Worm (Caenorhabditis elegans) whole organism, L1 larva: ENCODE data around the gene F43E12.1.

Experiments
- C04F5.9 ChIP-seq: sonication (generic microtip); optimal IDR thresholded peaks from 2 replicates; lab custom pipeline; 2016; ENCODE audit warnings: missing genetic modification characterization, missing compliant biosample characterization
- C16A3.4 ChIP-seq: fragments of 150-350 bp; optimal IDR thresholded peaks from 2 replicates; lab custom pipeline; 2014; ENCODE audit warnings: missing biosample characterization, missing genetic modification characterization
- F16B12.6 ChIP-seq: fragments of 150-350 bp; optimal IDR thresholded peaks from 2 replicates; lab custom pipeline; 2014; ENCODE audit warnings: missing biosample characterization, missing genetic modification characterization
- aha-1 ChIP-seq: fragments of 150-350 bp; optimal IDR thresholded peaks from 2 replicates; lab custom pipeline; 2014; ENCODE audit warnings: missing biosample characterization, missing genetic modification characterization
- alr-1 ChIP-seq: fragments of 200-800 bp; sonication (Bioruptor generic); optimal IDR thresholded peaks from 2 replicates; lab custom pipeline; 2018; ENCODE audit warnings: borderline replicate concordance, mild to moderate bottlenecking, missing genetic modification characterization, missing compliant biosample characterization
- ama-1 ChIP-seq: fragments of 150-350 bp; optimal IDR thresholded peaks from 2 replicates; lab custom pipeline; 2014
- blmp-1 ChIP-seq: fragments of 150-350 bp; optimal IDR thresholded peaks from 2 replicates; lab custom pipeline; 2014; ENCODE audit warnings: missing biosample characterization, missing genetic modification characterization
- ceh-8 ChIP-seq: fragments of 200-800 bp; sonication (Bioruptor generic); optimal IDR thresholded peaks from 2 replicates; lab custom pipeline; 2018; ENCODE audit warnings: mild to moderate bottlenecking, missing genetic modification characterization, moderate library complexity, missing compliant biosample characterization
- ceh-82 ChIP-seq, 3 experiments: fragments of 150-350 bp in 1 of 3; sonication (generic microtip) in 2 of 3; optimal IDR thresholded peaks; 2 replicates each; lab custom pipeline; 2014 to 2017; ENCODE audit warnings: missing biosample characterization in 3 of 3, missing genetic modification characterization in 3 of 3
- ces-1 ChIP-seq: fragments of 150-350 bp; optimal IDR thresholded peaks from 2 replicates; lab custom pipeline; 2014; ENCODE audit warnings: missing biosample characterization, missing genetic modification reagents, missing genetic modification characterization
- efl-3 ChIP-seq: fragments of 200-800 bp; sonication (Bioruptor generic); optimal IDR thresholded peaks from 2 replicates; lab custom pipeline; 2018; ENCODE audit warnings: mild to moderate bottlenecking, missing genetic modification characterization, missing compliant biosample characterization
- egl-13 ChIP-seq: sonication (generic microtip); optimal IDR thresholded peaks from 2 replicates; lab custom pipeline; 2016; ENCODE audit warnings: missing genotype, missing genetic modification reagents, missing genetic modification characterization, missing compliant biosample characterization
- elt-2 ChIP-seq: sonication (generic microtip); optimal IDR thresholded peaks from 2 replicates; lab custom pipeline; 2016; ENCODE audit warnings: missing genetic modification characterization, mild to moderate bottlenecking, inconsistent platforms, missing compliant biosample characterization, missing genetic modification reagents
- elt-3 ChIP-seq, 6 experiments: fragments of 150-350 bp in 1 of 6; sonication (generic microtip); optimal IDR thresholded peaks; 2 replicates each; lab custom pipeline; 2017 to 2018; ENCODE audit warnings: missing biosample characterization in 6 of 6, missing genetic modification characterization in 6 of 6, inconsistent platforms in 1 of 6
- ets-5 ChIP-seq: fragments of 200-800 bp; sonication (Bioruptor generic); IDR thresholded peaks from 2 replicates; pipeline ENCODE4 v1.3.6; 2022; ENCODE audit warnings: missing genetic modification characterization, missing compliant biosample characterization
- fkh-4 ChIP-seq: sonication (generic microtip); optimal IDR thresholded peaks from 2 replicates; lab custom pipeline; 2016; ENCODE audit warnings: missing compliant biosample characterization, missing genetic modification characterization, borderline replicate concordance
- fkh-8 ChIP-seq: sonication (generic microtip); optimal IDR thresholded peaks from 2 replicates; lab custom pipeline; 2016; ENCODE audit warnings: mild to moderate bottlenecking, missing genetic modification characterization, missing compliant biosample characterization
- grh-1 ChIP-seq: fragments of 200-800 bp; sonication (Bioruptor generic); IDR thresholded peaks from 2 replicates; pipeline ENCODE4 v1.3.6; 2022; ENCODE audit warnings: missing genetic modification reagents, missing genetic modification characterization, missing compliant biosample characterization
- hlh-17 ChIP-seq: fragments of 200-800 bp; sonication (Bioruptor generic); optimal IDR thresholded peaks from 2 replicates; lab custom pipeline; 2018; ENCODE audit warnings: missing genetic modification characterization, mild to moderate bottlenecking, missing compliant biosample characterization, moderate library complexity, borderline replicate concordance
- isw-1 ChIP-seq: fragments of 200-800 bp; sonication (Bioruptor generic); IDR thresholded peaks from 2 replicates; pipeline ENCODE4 v1.3.6; 2022; ENCODE audit warnings: missing genetic modification characterization, missing compliant biosample characterization
- jun-1 ChIP-seq: fragments of 150-350 bp; optimal IDR thresholded peaks from 2 replicates; lab custom pipeline; 2014; ENCODE audit warnings: missing biosample characterization, missing genetic modification reagents, missing genetic modification characterization
- lin-13 ChIP-seq: fragments of 150-350 bp; optimal IDR thresholded peaks from 2 replicates; lab custom pipeline; 2014; ENCODE audit warnings: missing biosample characterization, missing genetic modification reagents, missing genetic modification characterization
- lin-14 ChIP-seq: fragments of 200-800 bp; sonication (Bioruptor generic); optimal IDR thresholded peaks from 2 replicates; lab custom pipeline; 2018; ENCODE audit warnings: mild to moderate bottlenecking, missing genetic modification characterization, moderate library complexity, missing compliant biosample characterization
- lin-15B ChIP-seq: fragments of 150-350 bp; sonication (generic microtip); optimal IDR thresholded peaks from 3 replicates; lab custom pipeline; 2014; ENCODE audit warnings: missing biosample characterization, missing genetic modification characterization
- lir-3 ChIP-seq: sonication (generic microtip); optimal IDR thresholded peaks from 2 replicates; lab custom pipeline; 2016; ENCODE audit warnings: mild to moderate bottlenecking, missing genetic modification characterization, moderate library complexity, missing compliant biosample characterization; ENCODE audit not compliant: poor library complexity
- mab-9 ChIP-seq: fragments of 200-800 bp; sonication (Bioruptor generic); IDR thresholded peaks from 2 replicates; pipeline ENCODE4 v1.3.6; 2022; ENCODE audit warnings: missing genetic modification reagents, missing genetic modification characterization, missing compliant biosample characterization
- mdl-1 ChIP-seq, 2 experiments: fragments of 150-350 bp; optimal IDR thresholded peaks; 2 replicates each; lab custom pipeline; 2014 to 2017; ENCODE audit warnings: missing biosample characterization in 2 of 2, missing genetic modification characterization in 2 of 2, inconsistent platforms in 1 of 2
- mef-2 ChIP-seq: fragments of 150-350 bp; optimal IDR thresholded peaks from 2 replicates; lab custom pipeline; 2014; ENCODE audit warnings: missing biosample characterization, missing genetic modification characterization
- mep-1 ChIP-seq: fragments of 150-350 bp; optimal IDR thresholded peaks from 2 replicates; lab custom pipeline; 2014; ENCODE audit warnings: missing biosample characterization, missing genetic modification characterization
- nhr-11 ChIP-seq: fragments of 150-350 bp; optimal IDR thresholded peaks from 2 replicates; lab custom pipeline; 2014; ENCODE audit warnings: missing biosample characterization, missing genetic modification characterization
- nhr-12 ChIP-seq: sonication (generic microtip); optimal IDR thresholded peaks from 2 replicates; lab custom pipeline; 2017; ENCODE audit warnings: missing biosample characterization, missing genetic modification characterization
- nhr-19 ChIP-seq: fragments of 200-800 bp; sonication (Bioruptor generic); conservative IDR thresholded peaks from 2 replicates; pipeline ENCODE4 v1.3.6; 2022; ENCODE audit warnings: missing genetic modification characterization, missing compliant biosample characterization
- nhr-20 ChIP-seq: sonication (generic microtip); optimal IDR thresholded peaks from 2 replicates; lab custom pipeline; 2016; ENCODE audit warnings: mild to moderate bottlenecking, missing genetic modification characterization, missing compliant biosample characterization
- nhr-237 ChIP-seq: fragments of 150-350 bp; optimal IDR thresholded peaks from 2 replicates; lab custom pipeline; 2014; ENCODE audit warnings: missing biosample characterization, missing genetic modification characterization
- nhr-28 ChIP-seq: fragments of 150-350 bp; optimal IDR thresholded peaks from 2 replicates; lab custom pipeline; 2014; ENCODE audit warnings: missing biosample characterization, missing genetic modification characterization
- nhr-71 ChIP-seq: sonication (generic microtip); optimal IDR thresholded peaks from 2 replicates; lab custom pipeline; 2016; ENCODE audit warnings: mild to moderate bottlenecking, missing genetic modification characterization, moderate library complexity, missing compliant biosample characterization
- nhr-77 ChIP-seq: fragments of 150-350 bp; optimal IDR thresholded peaks from 2 replicates; lab custom pipeline; 2014; ENCODE audit warnings: missing biosample characterization, missing genetic modification characterization
- nhr-84 ChIP-seq: sonication (generic microtip); optimal IDR thresholded peaks from 2 replicates; lab custom pipeline; 2017; ENCODE audit warnings: missing biosample characterization, missing genetic modification characterization
- nhr-85 ChIP-seq: sonication (generic microtip); peaks from one replicate; lab custom pipeline; 2016; ENCODE audit warnings: missing genetic modification characterization, inconsistent platforms, missing compliant biosample characterization
- pag-3 ChIP-seq: sonication (generic microtip); optimal IDR thresholded peaks from 2 replicates; lab custom pipeline; 2017; ENCODE audit warnings: missing genetic modification characterization, mild to moderate bottlenecking, missing compliant biosample characterization, antibody characterized with exemption, borderline replicate concordance; ENCODE audit not compliant: insufficient read depth
- rnt-1 ChIP-seq: sonication (generic microtip); optimal IDR thresholded peaks from 2 replicates; lab custom pipeline; 2016; ENCODE audit warnings: mild to moderate bottlenecking, missing genetic modification characterization, moderate library complexity, missing compliant biosample characterization
- skn-1 ChIP-seq: fragments of 150-350 bp; optimal IDR thresholded peaks from 2 replicates; lab custom pipeline; 2014; ENCODE audit warnings: missing biosample characterization, missing genetic modification characterization
- snpc-4 ChIP-seq: fragments of 150-350 bp; optimal IDR thresholded peaks from 2 replicates; lab custom pipeline; 2014; ENCODE audit warnings: missing biosample characterization, missing genetic modification characterization
- snu-23 ChIP-seq: sonication (generic microtip); optimal IDR thresholded peaks from 2 replicates; lab custom pipeline; 2016; ENCODE audit warnings: missing genetic modification characterization, missing compliant biosample characterization
- sox-4 ChIP-seq: sonication (generic microtip); optimal IDR thresholded peaks from 2 replicates; lab custom pipeline; 2016; ENCODE audit warnings: missing genetic modification characterization, missing compliant biosample characterization
- sptf-1 ChIP-seq: fragments of 150-350 bp; optimal IDR thresholded peaks from 2 replicates; lab custom pipeline; 2014; ENCODE audit warnings: missing biosample characterization, missing genetic modification characterization
- swsn-7 ChIP-seq: sonication (generic microtip); optimal IDR thresholded peaks from 2 replicates; lab custom pipeline; 2016; ENCODE audit warnings: missing genetic modification characterization, missing compliant biosample characterization
- tbx-2 ChIP-seq: sonication (generic microtip); optimal IDR thresholded peaks from 2 replicates; lab custom pipeline; 2016; ENCODE audit warnings: missing genetic modification characterization, missing compliant biosample characterization
- unc-30 ChIP-seq: sonication (generic microtip); optimal IDR thresholded peaks from 2 replicates; lab custom pipeline; 2017; ENCODE audit warnings: missing biosample characterization, missing genetic modification characterization
- unc-98 ChIP-seq: fragments of 200-800 bp; sonication (Bioruptor generic); IDR thresholded peaks from 2 replicates; pipeline ENCODE4 v1.3.6; 2022; ENCODE audit warnings: missing genetic modification characterization, missing compliant biosample characterization
- xbp-1 ChIP-seq: sonication (generic microtip); optimal IDR thresholded peaks from 2 replicates; lab custom pipeline; 2016; ENCODE audit warnings: missing genetic modification characterization, missing compliant biosample characterization
- zip-4 ChIP-seq: fragments of 200-800 bp; sonication (Bioruptor generic); optimal IDR thresholded peaks from 2 replicates; lab custom pipeline; 2018; ENCODE audit warnings: mild to moderate bottlenecking, missing genetic modification characterization, moderate library complexity, missing compliant biosample characterization
- ztf-11 ChIP-seq, 2 experiments: sonication (generic microtip); optimal IDR thresholded peaks; 2 replicates each; lab custom pipeline; 2016 to 2017; ENCODE audit warnings: missing genetic modification characterization in 2 of 2, missing biosample characterization in 1 of 2, missing compliant biosample characterization in 1 of 2

F43E12.1 gene

ce11 chrX:7210467-7211107 lies 33.1 kb downstream of the F43E12.1 start:
- TF ChIP-seq aha-1 (tag; lab: Kevin White, UChicago), result no peak
- TF ChIP-seq F16B12.6 (tag; lab: Kevin White, UChicago), result no peak
- no peak for TF ChIP-seq ces-1 (GFP tag; lab: Kevin White, UChicago)
- no peak for TF ChIP-seq elt-2 (tag; lab: Kevin White, UChicago)
- no peak for TF ChIP-seq nhr-77
- no peak for TF ChIP-seq zip-4
- no peak for TF ChIP-seq tbx-2
- no peak for TF ChIP-seq pag-3 (tag; lab: Kevin White, UChicago)
- TF ChIP-seq ets-5 (GFP tag; lab: Robert Waterston, UW), result no peak
- no peak for TF ChIP-seq sptf-1
- TF ChIP-seq fkh-8 (tag; lab: Kevin White, UChicago), result no peak
- peak; percentile 58 for TF ChIP-seq nhr-85 (tag; lab: Kevin White, UChicago)
- TF ChIP-seq snpc-4 (tag; lab: Kevin White, UChicago), result no peak
- peak; percentile 11 for TF ChIP-seq nhr-20 (tag; lab: Kevin White, UChicago)
- TF ChIP-seq fkh-4 (tag; lab: Kevin White, UChicago), result no peak
- no peak for TF ChIP-seq mab-9
- no peak for TF ChIP-seq hlh-17 (GFP tag; lab: Kevin White, UChicago)
- no peak for TF ChIP-seq mep-1 (tag; lab: Kevin White, UChicago)
- peak in 1 of 6 experiments; percentile 31 for TF ChIP-seq elt-3 (tag; optimal IDR thresholded peaks at IDR 0.05; lab: Kevin White, UChicago)
- no peak for TF ChIP-seq jun-1
- no peak for TF ChIP-seq unc-98 (GFP tag; lab: Robert Waterston, UW)
- TF ChIP-seq lin-14 (GFP tag; lab: Kevin White, UChicago), result peak; percentile 50
- TF ChIP-seq nhr-11 (tag; lab: Kevin White, UChicago), result no peak
- TF ChIP-seq skn-1 (tag; lab: Kevin White, UChicago), result no peak
- no peak for TF ChIP-seq lir-3
- no peak for TF ChIP-seq ceh-8
- no peak for TF ChIP-seq nhr-19 (GFP tag; lab: Robert Waterston, UW)
- no peak for TF ChIP-seq nhr-12
- no peak for TF ChIP-seq lin-13 (GFP tag; lab: Kevin White, UChicago)
- TF ChIP-seq mdl-1 (tag; optimal IDR thresholded peaks at IDR 0.05; lab: Kevin White, UChicago), result no peak
- no peak for TF ChIP-seq isw-1
- no peak for TF ChIP-seq mef-2 (tag; lab: Kevin White, UChicago)
- no peak for TF ChIP-seq C04F5.9 (tag; lab: Kevin White, UChicago)
- no peak for TF ChIP-seq unc-30 (tag; lab: Kevin White, UChicago)
- peak; percentile 19 for TF ChIP-seq rnt-1 (tag; lab: Kevin White, UChicago)
- TF ChIP-seq nhr-28 (tag; lab: Kevin White, UChicago), result no peak
- TF ChIP-seq C16A3.4 (tag; lab: Kevin White, UChicago), result no peak
- peak; percentile 50 for TF ChIP-seq nhr-71 (tag; lab: Kevin White, UChicago)
- no peak for TF ChIP-seq snu-23
- TF ChIP-seq ceh-82 (tag; optimal IDR thresholded peaks at IDR 0.05; lab: Kevin White, UChicago), result no peak
- no peak for TF ChIP-seq swsn-7
- TF ChIP-seq xbp-1 (tag; lab: Kevin White, UChicago), result no peak
- TF ChIP-seq blmp-1 (tag; lab: Kevin White, UChicago), result no peak
- TF ChIP-seq ama-1, result no peak
- TF ChIP-seq nhr-84, result no peak
- no peak for TF ChIP-seq efl-3 (GFP tag; lab: Kevin White, UChicago)
- no peak for TF ChIP-seq alr-1 (tag; lab: Kevin White, UChicago)
- no peak for TF ChIP-seq nhr-237 (tag; lab: Kevin White, UChicago)
- TF ChIP-seq sox-4 (tag; lab: Kevin White, UChicago), result no peak
- TF ChIP-seq egl-13 (tag; lab: Kevin White, UChicago), result no peak
- no peak for TF ChIP-seq grh-1
- no peak for TF ChIP-seq ztf-11 (tag; optimal IDR thresholded peaks at IDR 0.05; lab: Kevin White, UChicago)
- no peak for TF ChIP-seq lin-15B (tag; lab: Kevin White, UChicago)
